Worm (Caenorhabditis elegans): ENCODE results near the gene siah-1.

The siah-1 gene

ce11 chrIV:3742426-3742839 lies 1.4 kb upstream of the siah-1 start (continued):
- TF ChIP-seq dve-1 (tag; optimal IDR thresholded peaks at IDR 0.05; ENCODE audit: insufficient read depth): peak; percentile 90
- peak; percentile 49 for TF ChIP-seq spr-1 (tag; optimal IDR thresholded peaks at IDR 0.05)
- TF ChIP-seq ces-1 (GFP tag; optimal IDR thresholded peaks at IDR 0.05): no peak
- no peak for TF ChIP-seq nhr-237 (tag; optimal IDR thresholded peaks at IDR 0.05)
- no peak for TF ChIP-seq R02D3.7 (tag; optimal IDR thresholded peaks at IDR 0.05)
- no peak for TF ChIP-seq ama-1 (optimal IDR thresholded peaks at IDR 0.05)
- peak; percentile 95 for TF ChIP-seq aha-1 (tag)
- TF ChIP-seq nhr-41 (GFP tag; IDR thresholded peaks at IDR 0.05): no peak
- no peak for TF ChIP-seq nhr-42 (GFP tag; IDR thresholded peaks at IDR 0.05)
- TF ChIP-seq lim-7 (GFP tag; IDR thresholded peaks at IDR 0.05): no peak
- no peak for TF ChIP-seq ZK337.2 (GFP tag; IDR thresholded peaks at IDR 0.05)
- no peak for TF ChIP-seq mxl-3 (GFP tag; optimal IDR thresholded peaks at IDR 0.05)
- no peak for TF ChIP-seq lir-3 (tag; optimal IDR thresholded peaks at IDR 0.05)
- TF ChIP-seq F37D6.2 (tag; optimal IDR thresholded peaks at IDR 0.05): no peak
- no peak for TF ChIP-seq daf-8 (GFP tag; IDR thresholded peaks at IDR 0.05)
- TF ChIP-seq daf-19 (GFP tag; conservative IDR thresholded peaks at IDR 0.05): no peak
- TF ChIP-seq mes-2 (tag; optimal IDR thresholded peaks at IDR 0.05; ENCODE audit: poor library complexity, severe bottlenecking): peak; percentile 73
- TF ChIP-seq set-16 (GFP tag; IDR thresholded peaks at IDR 0.05): peak; percentile 54

- TF ChIP-seq lin-38 (GFP tag; IDR thresholded peaks at IDR 0.05): no peak
- no peak for TF ChIP-seq ceh-32 (tag; optimal IDR thresholded peaks at IDR 0.05; ENCODE audit: poor library complexity)
- TF ChIP-seq F37D6.2 (tag; optimal IDR thresholded peaks at IDR 0.05): no peak
- TF ChIP-seq cey-2 (tag; optimal IDR thresholded peaks at IDR 0.05; ENCODE audit: borderline replicate concordance, insufficient read depth): no peak
- TF ChIP-seq dmd-8 (GFP tag; IDR thresholded peaks at IDR 0.05): 0 out of 2 replicates have a peak, but pooled peaks have one; percentile 10
- TF ChIP-seq set-16 (GFP tag; IDR thresholded peaks at IDR 0.05): peak; percentile 72
Observed at ce11 chrIV:3745806-3746205, 2.0 kb downstream of the siah-1 start.

- TF ChIP-seq nhr-28 (tag; optimal IDR thresholded peaks at IDR 0.05) (peak; percentile 76), aly-2 (tag; optimal IDR thresholded peaks at IDR 0.05) (no peak)
Observed at ce11 chrIV:3751001-3751400, 7.2 kb downstream of the siah-1 start, which contains the start of gene ugt-45. Gene ugt-45, minus strand, starts transcription at chrIV:3751101.

DNA sequence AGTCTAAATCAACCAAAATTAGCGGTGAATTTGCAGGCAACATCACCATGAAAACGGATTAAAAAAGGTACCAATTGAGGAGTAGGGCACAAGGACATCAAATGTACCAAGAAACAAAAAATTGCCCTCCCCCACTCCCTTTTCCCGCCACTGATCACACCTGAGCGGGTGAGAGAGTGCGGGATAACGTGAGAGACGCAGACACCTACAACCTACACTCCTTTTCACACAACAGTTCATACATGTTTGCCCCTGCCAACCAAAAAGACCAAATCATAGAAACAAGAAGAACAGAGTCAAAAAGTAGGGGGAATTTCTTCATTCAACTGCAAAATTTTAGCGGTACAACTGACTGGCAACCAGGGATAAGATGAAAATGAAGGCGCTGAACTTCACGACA lies 8.4 kb downstream of the siah-1 start:
- TF ChIP-seq nhr-28 (tag; optimal IDR thresholded peaks at IDR 0.05) (peak; percentile 97), lin-15B (tag; optimal IDR thresholded peaks at IDR 0.05) (no peak)

DNA sequence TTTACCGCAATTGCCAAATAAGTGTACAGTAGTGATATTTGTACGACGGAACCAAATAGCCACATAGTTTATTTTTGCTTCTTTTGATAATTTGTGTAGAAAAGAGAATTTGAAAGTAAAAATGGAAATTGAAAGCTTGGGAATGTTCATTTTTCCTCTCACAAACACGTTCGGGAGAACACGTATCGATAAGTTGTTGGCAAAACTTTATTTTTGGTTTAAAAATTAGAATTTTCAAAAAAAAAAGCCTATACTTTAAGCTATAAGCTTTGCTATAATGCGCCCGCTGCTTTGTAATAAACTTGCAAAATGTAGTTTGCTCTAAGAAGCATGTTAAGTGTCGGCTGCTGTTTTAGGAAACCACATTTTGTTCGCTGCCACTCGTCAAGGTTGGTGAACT lies 11.5 kb downstream of the siah-1 start, which contains the start of gene Y37E11AR.7:
Gene Y37E11AR.7 (minus strand): TSS at position 101 of the 400 bp plus-strand sequence.
- TF ChIP-seq unc-39 (tag; optimal IDR thresholded peaks at IDR 0.05): no peak
- no peak for TF ChIP-seq egl-27 (tag; optimal IDR thresholded peaks at IDR 0.05)
- TF ChIP-seq nhr-10 (tag; optimal IDR thresholded peaks at IDR 0.05): no peak
- no peak for TF ChIP-seq arid-1 (GFP tag; conservative IDR thresholded peaks at IDR 0.05)
- TF ChIP-seq nhr-77 (tag; optimal IDR thresholded peaks at IDR 0.05): no peak

DNA sequence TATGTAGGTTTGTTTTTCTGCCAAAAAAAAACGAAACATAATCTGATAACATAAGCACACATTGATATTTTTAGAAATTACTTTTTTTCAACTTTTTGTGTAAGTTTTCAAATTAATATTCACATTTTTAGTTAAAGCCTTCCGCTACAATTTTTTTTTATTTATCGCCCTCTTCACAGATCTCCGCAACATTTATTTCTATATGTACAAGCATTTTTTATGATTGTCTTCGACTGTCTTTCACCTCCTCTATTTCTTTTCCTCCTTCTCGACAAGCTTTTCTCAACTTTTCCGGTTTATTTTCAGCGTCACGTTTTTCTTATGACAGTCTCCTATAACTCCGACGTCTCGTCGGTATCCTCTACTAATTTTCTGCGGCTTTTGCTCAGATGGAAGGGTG lies 12.1 kb downstream of the siah-1 start, which contains the start of gene best-20:
Gene best-20 (plus strand): TSS at position 301 of the 400 bp plus-strand sequence.
- no peak for TF ChIP-seq ZK337.2 (GFP tag; IDR thresholded peaks at IDR 0.05)
- TF ChIP-seq nhr-10 (tag; optimal IDR thresholded peaks at IDR 0.05): no peak
- no peak for TF ChIP-seq nhr-102 (tag; optimal IDR thresholded peaks at IDR 0.05)
- no peak for TF ChIP-seq set-16 (GFP tag; IDR thresholded peaks at IDR 0.05)
- no peak for TF ChIP-seq D1046.2 (GFP tag; IDR thresholded peaks at IDR 0.05)

Data from whole organism, L4 larva.